Worm (Caenorhabditis elegans) whole organism, early embryonic: ENCODE data around the gene gst-6.
"Not testable (repeated sequence)": the region's sequence is repeated elsewhere in the genome, so short reads cannot be mapped to it uniquely, and the experiment has no call there.

Experiments
- B0310.2 ChIP-seq: sonication (generic microtip); optimal IDR thresholded peaks from 2 replicates; lab custom pipeline; 2016; ENCODE audit warnings: mild to moderate bottlenecking, missing genetic modification characterization, missing compliant biosample characterization
- F13C5.2 ChIP-seq: sonication (generic microtip); optimal IDR thresholded peaks from 2 replicates; lab custom pipeline; 2017; ENCODE audit warnings: mild to moderate bottlenecking, missing genetic modification characterization, inconsistent platforms, missing compliant biosample characterization
- aly-1 ChIP-seq: sonication (generic microtip); optimal IDR thresholded peaks from 2 replicates; lab custom pipeline; 2016; ENCODE audit warnings: missing genetic modification characterization, missing compliant biosample characterization
- ama-1 ChIP-seq: fragments of 150-350 bp; optimal IDR thresholded peaks from 2 replicates; lab custom pipeline; 2014
- ceh-13 ChIP-seq: fragments of 200-800 bp; sonication (Bioruptor generic); optimal IDR thresholded peaks from 2 replicates; lab custom pipeline; 2018; ENCODE audit warnings: mild to moderate bottlenecking, missing genetic modification characterization, missing compliant biosample characterization
- ceh-36 ChIP-seq: sonication (generic microtip); optimal IDR thresholded peaks from 2 replicates; lab custom pipeline; 2016; ENCODE audit warnings: missing genetic modification characterization, inconsistent platforms, missing compliant biosample characterization
- ets-7 ChIP-seq: sonication (generic microtip); optimal IDR thresholded peaks from 2 replicates; lab custom pipeline; 2016; ENCODE audit warnings: missing genotype, missing genetic modification characterization, missing compliant biosample characterization
- flt-1 ChIP-seq: fragments of 200-800 bp; sonication (Bioruptor generic); IDR thresholded peaks from 2 replicates; pipeline ENCODE4 v1.3.6; 2022; ENCODE audit warnings: missing genetic modification characterization, missing compliant biosample characterization
- hmbx-1 ChIP-seq: sonication (generic microtip); optimal IDR thresholded peaks from 2 replicates; lab custom pipeline; 2016; ENCODE audit warnings: mild to moderate bottlenecking, missing genetic modification characterization, missing compliant biosample characterization
- hmg-4 ChIP-seq: fragments of 200-800 bp; sonication (Bioruptor generic); optimal IDR thresholded peaks from 2 replicates; lab custom pipeline; 2018; ENCODE audit warnings: mild to moderate bottlenecking, missing genetic modification characterization, missing compliant biosample characterization
- hnd-1 ChIP-seq: sonication (generic microtip); optimal IDR thresholded peaks from 2 replicates; lab custom pipeline; 2016; ENCODE audit warnings: missing genetic modification characterization, missing compliant biosample characterization
- pes-1 ChIP-seq: fragments of 200-800 bp; sonication (Bioruptor generic); IDR thresholded peaks from 2 replicates; pipeline ENCODE4 v1.3.6; 2022; ENCODE audit warnings: missing genetic modification reagents, missing genetic modification characterization, missing compliant biosample characterization
- scrt-1 ChIP-seq: fragments of 200-800 bp; sonication (Bioruptor generic); IDR thresholded peaks from 2 replicates; pipeline ENCODE4 v1.3.6; 2022; ENCODE audit warnings: missing genetic modification characterization, missing compliant biosample characterization
- sea-1 ChIP-seq: fragments of 200-800 bp; sonication (Bioruptor generic); conservative IDR thresholded peaks from 2 replicates; pipeline ENCODE4 v1.3.6; 2022; ENCODE audit warnings: missing genetic modification characterization, missing compliant biosample characterization
- tbx-11 ChIP-seq: fragments of 200-800 bp; sonication (Bioruptor generic); IDR thresholded peaks from 2 replicates; pipeline ENCODE4 v1.3.6; 2022; ENCODE audit warnings: missing genetic modification characterization, missing compliant biosample characterization
- tbx-37 ChIP-seq: fragments of 200-800 bp; sonication (Bioruptor generic); conservative IDR thresholded peaks from 2 replicates; pipeline ENCODE4 v1.3.6; 2022; ENCODE audit warnings: missing genetic modification reagents, missing genetic modification characterization, missing compliant biosample characterization
- tra-4 ChIP-seq: sonication (generic microtip); optimal IDR thresholded peaks from 2 replicates; lab custom pipeline; 2017; ENCODE audit warnings: missing genetic modification characterization, missing compliant biosample characterization

The gst-6 gene

ce11 chrII:4856113-4856512 lies 23.6 kb upstream of the gst-6 start:
- no peak for TF ChIP-seq B0310.2 (tag; lab: Kevin White, UChicago)

- TF ChIP-seq pes-1 (GFP tag; lab: Robert Waterston, UW) (no peak), hmg-4 (GFP tag; lab: Kevin White, UChicago) (no peak), B0310.2 (tag; lab: Kevin White, UChicago) (no peak), hnd-1 (tag; lab: Kevin White, UChicago) (no peak), F13C5.2 (tag; lab: Kevin White, UChicago) (no peak), aly-1 (tag; lab: Kevin White, UChicago) (no peak), ets-7 (no peak), tra-4 (tag; lab: Kevin White, UChicago) (no peak), ceh-13 (GFP tag; lab: Kevin White, UChicago) (no peak), tbx-11 (GFP tag; lab: Robert Waterston, UW) (no peak), ceh-36 (no peak), tbx-37 (GFP tag; lab: Robert Waterston, UW) (no peak), hmbx-1 (tag; lab: Kevin White, UChicago) (no peak), sea-1 (GFP tag; lab: Robert Waterston, UW) (no peak), ama-1 (lab: Kevin White, UChicago) (no peak)
These were observed 22.6 kb upstream of the gst-6 start for ce11 chrII:4857086-4857485.

DNA sequence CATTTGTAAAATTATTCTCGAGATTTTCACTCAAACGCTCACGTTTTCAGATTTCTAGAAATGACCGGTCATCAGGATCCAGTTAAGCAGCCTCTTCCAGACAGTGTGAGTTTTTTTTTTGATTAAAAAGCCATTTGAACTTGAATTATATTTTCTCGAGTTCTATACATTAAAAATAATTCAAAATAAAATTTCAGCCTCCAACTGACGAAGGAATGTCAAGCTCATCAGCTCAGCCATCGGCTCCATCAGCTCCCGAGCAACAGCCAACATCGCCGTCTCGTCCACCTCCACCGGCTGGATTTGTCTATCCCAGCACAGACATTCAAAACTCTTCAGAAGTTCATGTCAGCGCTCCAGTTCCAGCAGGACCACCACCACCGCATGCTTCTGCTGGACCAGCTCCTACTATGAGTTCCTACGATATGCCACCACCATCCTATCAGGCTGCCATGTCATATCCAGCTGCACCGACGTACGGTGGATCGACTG lies 21.8 kb upstream of the gst-6 start, which contains the start of gene F11G11.5:
TSS of gene F11G11.5 (plus strand) at position 51 of the 492 bp plus-strand sequence.
- TF ChIP-seq hnd-1 (tag; lab: Kevin White, UChicago), result no peak
- TF ChIP-seq hmg-4 (GFP tag; lab: Kevin White, UChicago), result no peak
- TF ChIP-seq aly-1 (tag; lab: Kevin White, UChicago), result no peak
- no peak for TF ChIP-seq ets-7
- TF ChIP-seq ceh-13 (GFP tag; lab: Kevin White, UChicago), result no peak
- TF ChIP-seq tra-4 (tag; lab: Kevin White, UChicago), result no peak
- TF ChIP-seq sea-1 (GFP tag; lab: Robert Waterston, UW), result no peak
- no peak for TF ChIP-seq B0310.2 (tag; lab: Kevin White, UChicago)
- no peak for TF ChIP-seq hmbx-1 (tag; lab: Kevin White, UChicago)
- TF ChIP-seq tbx-37 (GFP tag; lab: Robert Waterston, UW), result no peak
- TF ChIP-seq ama-1 (lab: Kevin White, UChicago), result no peak
- no peak for TF ChIP-seq tbx-11 (GFP tag; lab: Robert Waterston, UW)
- no peak for TF ChIP-seq flt-1

DNA sequence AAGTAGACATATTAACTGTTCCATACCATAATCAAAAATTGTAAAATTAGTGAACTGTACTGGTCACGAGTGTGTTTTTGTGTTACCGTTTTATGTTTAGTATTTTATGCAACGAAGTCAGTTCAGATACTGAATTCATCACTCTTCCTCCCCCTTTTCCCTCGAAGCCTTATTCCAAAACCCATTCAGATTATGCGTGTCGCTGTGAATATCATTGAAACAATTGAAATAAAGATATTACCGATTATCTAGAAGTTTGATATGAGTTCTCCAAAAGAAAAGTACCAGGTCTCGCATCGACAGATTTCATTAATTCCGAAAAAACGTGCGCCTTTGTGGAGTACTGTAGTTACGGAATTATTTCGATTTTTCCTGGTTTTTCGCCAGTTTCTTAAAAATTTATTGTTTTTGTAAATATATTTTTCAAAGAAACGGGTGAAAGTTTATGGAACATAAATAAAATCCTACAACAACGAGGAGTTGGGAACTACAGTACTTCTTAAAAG lies 20.7 kb upstream of the gst-6 start:
- TF ChIP-seq ceh-36, result no peak
- no peak for TF ChIP-seq tra-4 (tag; lab: Kevin White, UChicago)
- TF ChIP-seq ama-1 (lab: Kevin White, UChicago), result no peak
- TF ChIP-seq F13C5.2 (tag; lab: Kevin White, UChicago), result no peak
- TF ChIP-seq sea-1 (GFP tag; lab: Robert Waterston, UW), result no peak
- TF ChIP-seq ceh-13 (GFP tag; lab: Kevin White, UChicago), result no peak

ce11 chrII:4860260-4860659 lies 19.4 kb upstream of the gst-6 start, which contains the start of the genes nspd-5 and F11G11.4:
nspd-5 (minus strand) TSS chrII:4860360.
F11G11.4 (plus strand) TSS chrII:4860594.
- not testable (repeated sequence) for TF ChIP-seq sea-1 (GFP tag; lab: Robert Waterston, UW); ama-1 (lab: Kevin White, UChicago); tra-4 (tag; lab: Kevin White, UChicago)

DNA sequence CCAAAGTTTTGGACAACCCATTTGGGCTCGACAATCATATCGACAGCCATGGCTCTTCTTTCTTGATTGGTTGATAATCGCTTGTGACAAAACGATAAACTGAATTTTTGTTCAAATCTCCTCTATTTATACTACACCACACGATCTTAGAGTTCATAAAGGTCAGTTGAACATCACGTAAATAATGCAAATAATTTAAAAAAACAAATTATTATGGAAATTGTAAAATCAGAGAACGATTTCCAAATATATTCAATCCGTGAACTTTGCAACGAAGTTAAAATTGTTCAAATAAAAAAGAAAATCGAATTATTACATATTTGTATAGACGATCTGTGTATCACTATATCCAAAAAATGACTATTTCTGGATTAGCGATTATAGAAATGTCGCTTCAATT lies 16.3 kb upstream of the gst-6 start, which contains the start of the genes mpst-4 and F11G11.14:
TSS of gene mpst-4 (minus strand) at position 101 of the 400 bp plus-strand sequence.
TSS of gene F11G11.14 (plus strand) at position 325 of the 400 bp plus-strand sequence.
- TF ChIP-seq F13C5.2 (tag; lab: Kevin White, UChicago) (no peak), B0310.2 (tag; lab: Kevin White, UChicago) (no peak), tra-4 (tag; lab: Kevin White, UChicago) (no peak), pes-1 (GFP tag; lab: Robert Waterston, UW) (no peak), ets-7 (no peak), ceh-36 (no peak), hmbx-1 (tag; lab: Kevin White, UChicago) (no peak), hnd-1 (tag; lab: Kevin White, UChicago) (no peak), sea-1 (GFP tag; lab: Robert Waterston, UW) (no peak), tbx-37 (GFP tag; lab: Robert Waterston, UW) (no peak), tbx-11 (GFP tag; lab: Robert Waterston, UW) (no peak), aly-1 (tag; lab: Kevin White, UChicago) (no peak), hmg-4 (GFP tag; lab: Kevin White, UChicago) (no peak)

- TF ChIP-seq F13C5.2 (tag; lab: Kevin White, UChicago) (no peak), tbx-37 (GFP tag; lab: Robert Waterston, UW) (no peak), tbx-11 (GFP tag; lab: Robert Waterston, UW) (no peak), ceh-36 (no peak), tra-4 (tag; lab: Kevin White, UChicago) (no peak), ets-7 (no peak), scrt-1 (GFP tag; lab: Robert Waterston, UW) (no peak), B0310.2 (tag; lab: Kevin White, UChicago) (no peak), hmbx-1 (tag; lab: Kevin White, UChicago) (no peak), hnd-1 (tag; lab: Kevin White, UChicago) (no peak), ceh-13 (GFP tag; lab: Kevin White, UChicago) (no peak), aly-1 (tag; lab: Kevin White, UChicago) (no peak), flt-1 (no peak), sea-1 (GFP tag; lab: Robert Waterston, UW) (no peak), ama-1 (lab: Kevin White, UChicago) (no peak), hmg-4 (GFP tag; lab: Kevin White, UChicago) (no peak), pes-1 (GFP tag; lab: Robert Waterston, UW) (no peak)
These were observed 13.6 kb upstream of the gst-6 start for ce11 chrII:4866045-4866444.
